Worm (Caenorhabditis elegans): ENCODE data around the gene T13B5.9.
A peak's percentile ranks its signal among the peaks of the same experiment; 100 is the strongest.

The T13B5.9 gene

DNA sequence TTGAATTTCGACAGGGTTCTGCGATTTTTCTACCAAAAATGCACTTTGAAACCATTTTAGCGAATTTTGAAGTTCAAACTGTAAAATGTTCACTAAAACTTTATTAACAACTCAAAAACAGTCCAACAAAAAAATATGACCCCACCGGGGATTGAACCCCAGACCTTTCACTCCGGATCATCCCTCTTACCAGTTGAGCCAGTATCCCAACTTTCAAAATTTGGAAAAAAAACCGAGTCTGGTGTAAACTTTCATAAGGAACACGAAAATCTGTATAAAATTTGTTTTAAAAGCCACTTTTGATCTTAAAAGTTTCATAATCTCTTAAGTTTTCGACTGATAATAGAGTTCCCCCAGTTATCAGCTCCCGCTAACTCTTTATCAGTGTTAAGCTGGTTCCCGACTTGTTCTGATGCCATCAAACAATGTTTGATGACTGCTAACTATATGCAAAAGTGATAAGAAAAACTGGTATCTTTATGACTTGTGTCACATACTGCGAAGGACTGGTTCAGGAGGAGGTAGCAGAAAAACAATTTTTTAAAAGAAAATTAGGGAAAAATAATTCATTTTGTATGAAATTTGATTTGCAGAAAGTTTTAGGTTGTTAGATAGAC, 717 bp downstream of the T13B5.9 start (continued):
- TF ChIP-seq T26A8.4 (GFP tag; IDR thresholded peaks at IDR 0.05) = no peak
- no peak for TF ChIP-seq skn-1 (tag; optimal IDR thresholded peaks at IDR 0.05)
- peak; percentile 99 for TF ChIP-seq nhr-28 (tag; optimal IDR thresholded peaks at IDR 0.05)
- no peak for TF ChIP-seq nhr-10 (tag; optimal IDR thresholded peaks at IDR 0.05)
- TF ChIP-seq lin-39 (tag; optimal IDR thresholded peaks at IDR 0.05) = no peak
- peak; percentile 100 for TF ChIP-seq pqm-1 (tag; optimal IDR thresholded peaks at IDR 0.05)
- TF ChIP-seq attf-4 (tag; optimal IDR thresholded peaks at IDR 0.05) = no peak
- no peak for TF ChIP-seq Y5F2A.4 (GFP tag; optimal IDR thresholded peaks at IDR 0.05)

DNA sequence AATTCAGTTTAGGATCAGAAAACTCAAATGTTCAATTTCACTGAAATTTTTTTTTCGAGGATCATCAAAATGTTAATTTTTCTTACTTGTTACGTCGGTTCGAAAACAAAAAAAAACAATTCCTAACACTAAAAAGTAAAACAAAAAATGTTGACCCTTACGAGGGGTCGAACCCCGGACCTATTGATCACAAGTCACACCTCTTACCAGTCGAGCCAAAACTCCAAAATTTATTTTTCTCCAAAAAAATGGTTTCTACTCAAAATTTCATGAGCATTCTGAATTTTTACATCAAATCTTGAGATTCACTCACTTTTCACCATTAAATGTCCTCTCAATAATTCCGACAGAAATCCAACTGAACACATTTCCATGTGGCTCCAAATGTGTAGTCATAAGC, 2.1 kb downstream of the T13B5.9 start:
- TF ChIP-seq F26F4.8 (GFP tag; conservative IDR thresholded peaks at IDR 0.05) = no peak
- 0 out of 2 replicates have a peak, but pooled peaks have one; percentile 18 for TF ChIP-seq lin-38 (GFP tag; IDR thresholded peaks at IDR 0.05)

- TF ChIP-seq ces-1 (GFP tag; optimal IDR thresholded peaks at IDR 0.05) (no peak), pqm-1 (tag; optimal IDR thresholded peaks at IDR 0.05) (peak; percentile 76), jun-1 (tag; optimal IDR thresholded peaks at IDR 0.05) (no peak), lin-1 (GFP tag; IDR thresholded peaks at IDR 0.05) (peak; percentile 51; the same call in 1 of the 2 replicates), nhr-102 (tag; optimal IDR thresholded peaks at IDR 0.05) (no peak), nhr-28 (tag; optimal IDR thresholded peaks at IDR 0.05) (peak; percentile 74), daf-16 (GFP tag; optimal IDR thresholded peaks at IDR 0.05) (no peak), daf-16 (tag; optimal IDR thresholded peaks at IDR 0.05) (peak; percentile 51), hlh-11 (tag; optimal IDR thresholded peaks at IDR 0.05) (peak; percentile 64), dpl-1 (GFP tag; optimal IDR thresholded peaks at IDR 0.05) (no peak), dmd-6 (GFP tag; IDR thresholded peaks at IDR 0.05) (peak; percentile 79), ctbp-1 (GFP tag; IDR thresholded peaks at IDR 0.05) (no peak), T26A8.4 (GFP tag; IDR thresholded peaks at IDR 0.05) (no peak), unc-62 (GFP tag; optimal IDR thresholded peaks at IDR 0.05 in 1 of 2) (no peak), unc-62 (tag; optimal IDR thresholded peaks at IDR 0.05) (no peak), nhr-77 (tag; optimal IDR thresholded peaks at IDR 0.05) (peak; percentile 10), ceh-44 (GFP tag; IDR thresholded peaks at IDR 0.05) (no peak), tra-1 (GFP tag; IDR thresholded peaks at IDR 0.05) (no peak), unc-130 (GFP tag; optimal IDR thresholded peaks at IDR 0.05) (no peak), nhr-25 (tag; optimal IDR thresholded peaks at IDR 0.05; ENCODE audit: borderline replicate concordance, insufficient read depth) (no peak), sdz-12 (GFP tag; optimal IDR thresholded peaks at IDR 0.05) (no peak), F44E2.7 (GFP tag; IDR thresholded peaks at IDR 0.05) (no peak), hmg-1.1 (GFP tag; IDR thresholded peaks at IDR 0.05) (no peak), nhr-76 (tag; optimal IDR thresholded peaks at IDR 0.05) (no peak), ztf-7 (tag; optimal IDR thresholded peaks at IDR 0.05) (no peak)
These were observed 2.9 kb downstream of the T13B5.9 start for ce11 chrII:1101413-1101812.

DNA sequence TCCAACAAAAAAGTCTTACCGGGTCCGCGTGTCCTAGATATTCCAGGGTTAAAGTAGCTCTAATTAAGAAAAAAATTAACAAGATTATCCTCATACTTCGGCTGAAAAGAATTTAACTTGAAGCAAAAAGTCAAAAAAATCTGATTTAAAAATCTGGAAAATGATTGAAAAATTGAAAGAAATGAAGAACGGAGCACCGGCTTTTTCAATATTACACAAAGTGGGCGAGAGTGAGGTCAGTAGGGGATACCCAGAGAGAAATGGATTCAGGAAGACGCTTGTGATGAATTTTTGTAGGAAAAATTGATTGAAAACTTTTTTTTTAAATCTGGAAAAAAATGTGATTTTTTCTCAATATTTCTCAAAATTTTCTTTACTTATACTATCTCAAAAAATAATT, 3.6 kb downstream of the T13B5.9 start, which contains the start of gene pho-14:
Gene pho-14 (minus strand): TSS at position 101 of the 400 bp plus-strand sequence.
- TF ChIP-seq lir-3 (tag; optimal IDR thresholded peaks at IDR 0.05) (no peak), egl-27 (tag; optimal IDR thresholded peaks at IDR 0.05) (no peak), lin-29 (GFP tag; IDR thresholded peaks at IDR 0.05) (no peak), mdt-29 (GFP tag; IDR thresholded peaks at IDR 0.05) (no peak), spr-3 (GFP tag; optimal IDR thresholded peaks at IDR 0.05) (no peak), mxl-3 (GFP tag; optimal IDR thresholded peaks at IDR 0.05) (no peak), vab-7 (GFP tag; IDR thresholded peaks at IDR 0.05) (no peak), sdz-12 (GFP tag; optimal IDR thresholded peaks at IDR 0.05) (no peak), ceh-28 (tag; optimal IDR thresholded peaks at IDR 0.05) (no peak), F37D6.2 (tag; optimal IDR thresholded peaks at IDR 0.05) (no peak), Y48G9A.11 (GFP tag; IDR thresholded peaks at IDR 0.05) (no peak), nhr-28 (tag; optimal IDR thresholded peaks at IDR 0.05) (no peak), daf-12 (tag; optimal IDR thresholded peaks at IDR 0.05) (no peak), ZK546.5 (tag; optimal IDR thresholded peaks at IDR 0.05) (no peak)
